Worm (Caenorhabditis elegans) whole organism, dauer: ENCODE results near the gene ugt-1.

ENCODE experiments used
- unc-62 ChIP-seq: sonication (generic microtip); optimal IDR thresholded peaks from 2 replicates; lab custom pipeline; 2017; ENCODE audit warnings: missing biosample characterization, missing genetic modification reagents, missing genetic modification characterization

Gene ugt-1

ce11 chrV:10395173-10395766 is at the start of gene ugt-1, which contains the start of gene col-151:
TSS of gene ugt-1 (plus strand) at chrV:10395663.
TSS of gene col-151 (minus strand) at chrV:10395223.
- no peak for TF ChIP-seq unc-62 (GFP tag; lab: Kevin White, UChicago)

DNA sequence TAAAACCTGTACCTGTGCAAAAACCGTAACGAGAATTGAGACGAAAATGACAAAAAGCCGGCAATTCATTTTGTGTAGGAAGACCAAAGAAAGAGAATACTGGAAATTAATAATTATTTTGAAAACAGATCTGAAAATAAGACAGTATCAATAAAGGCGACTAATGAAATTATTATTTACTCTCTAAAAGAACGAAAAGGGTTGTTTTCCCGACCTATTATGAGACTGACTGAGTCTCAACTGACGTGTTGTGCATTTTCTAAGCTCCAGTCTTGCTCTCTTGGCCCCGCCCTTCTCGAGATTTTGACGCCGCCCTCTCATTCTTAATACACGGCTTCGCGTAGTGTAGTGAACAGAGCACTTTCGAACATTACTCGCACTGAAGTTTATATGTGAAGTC is 45.4 kb upstream of the ugt-1 start, which contains the start of gene K07C5.9:
Gene K07C5.9, minus strand, starts transcription at position 101 of the 400 bp plus-strand sequence.
- no peak for TF ChIP-seq unc-62 (GFP tag; lab: Kevin White, UChicago)

DNA sequence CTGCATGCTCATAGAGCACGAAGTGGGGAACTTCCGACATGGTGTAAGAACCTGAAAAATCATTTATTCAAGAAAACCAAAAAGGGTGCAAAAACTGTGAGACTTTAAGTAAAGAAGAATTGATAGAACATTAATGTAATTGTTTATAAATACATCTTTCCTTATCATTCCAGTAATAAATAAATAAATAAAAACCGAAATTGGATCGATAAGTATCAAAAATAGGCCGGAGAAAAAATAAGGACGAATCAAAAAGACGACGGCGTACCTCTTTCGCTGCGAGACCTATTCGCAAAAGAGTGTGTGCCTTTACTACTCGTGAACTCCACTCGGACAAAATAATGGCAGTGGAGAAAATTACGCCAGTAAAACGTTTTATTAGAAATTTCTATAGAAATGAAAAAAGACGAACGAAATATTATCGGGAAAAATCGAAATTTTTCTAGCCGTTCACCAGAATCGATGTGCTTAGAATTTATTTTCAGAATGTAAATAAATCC is 42.5 kb upstream of the ugt-1 start, which contains the start of gene nol-56:
Gene nol-56, minus strand, starts transcription at position 51 of the 500 bp plus-strand sequence.
- TF ChIP-seq unc-62 (GFP tag; lab: Kevin White, UChicago), result no peak

DNA sequence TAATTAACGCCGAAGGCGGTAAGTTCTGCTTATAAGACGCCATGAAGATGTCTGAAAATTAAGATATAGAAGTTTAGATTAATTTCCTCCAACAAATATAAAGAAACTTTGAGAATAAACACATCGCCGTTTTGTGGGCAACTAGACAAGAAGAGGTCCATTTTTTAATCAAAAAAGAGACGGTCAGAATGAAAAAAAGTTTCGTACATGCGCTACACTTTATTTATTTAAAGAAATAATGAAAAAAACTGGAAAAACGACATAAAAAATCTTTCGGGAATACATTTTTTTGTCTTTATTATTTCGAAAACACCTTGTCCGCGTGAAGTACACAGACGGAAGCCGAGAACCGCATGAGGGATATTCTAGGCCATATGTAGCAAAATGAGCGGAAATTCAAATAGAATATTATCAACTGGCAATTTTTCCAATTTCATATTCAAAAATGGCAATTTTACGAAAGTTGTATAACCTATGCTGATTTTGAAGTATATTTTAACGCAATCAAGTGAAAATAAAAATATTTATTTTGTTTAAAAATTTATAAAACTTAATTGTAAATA is 39.6 kb upstream of the ugt-1 start, which contains the start of gene sluh-7:
Gene sluh-7, minus strand, starts transcription at position 51 of the 563 bp plus-strand sequence.
- TF ChIP-seq unc-62 (GFP tag; lab: Kevin White, UChicago), result no peak

DNA sequence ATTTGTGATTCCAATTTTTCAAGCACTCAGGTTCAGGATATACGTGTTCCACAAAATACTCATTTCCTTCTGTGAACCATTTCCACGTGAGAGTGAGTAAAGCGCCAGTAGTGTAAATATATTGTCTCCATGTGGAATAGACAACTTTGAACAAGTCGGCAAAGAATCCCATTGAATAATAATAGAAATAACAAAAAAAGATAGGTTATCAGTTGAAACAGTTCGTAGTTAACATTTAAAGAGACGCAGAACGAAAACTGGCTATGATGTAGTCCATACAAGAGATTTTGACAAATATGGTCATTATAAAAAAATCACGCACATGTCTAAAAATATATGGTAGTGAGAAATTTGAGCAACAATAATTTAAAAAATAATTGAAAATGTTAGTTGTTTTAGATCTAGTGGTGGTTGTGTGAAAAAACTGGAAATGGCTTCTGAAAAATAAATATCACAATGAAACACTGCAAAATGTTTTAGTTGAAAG is 38.0 kb upstream of the ugt-1 start, which contains the start of gene ceeh-2:
Gene ceeh-2, minus strand, starts transcription at position 437 of the 487 bp plus-strand sequence.
- TF ChIP-seq unc-62 (GFP tag; lab: Kevin White, UChicago), result no peak

- no peak for TF ChIP-seq unc-62 (GFP tag; lab: Kevin White, UChicago)
These were observed 37.2 kb upstream of the ugt-1 start, which contains the start of gene ttll-15 for ce11 chrV:10358238-10358637. TSS of gene ttll-15 (plus strand) at chrV:10358538.

ce11 chrV:10360186-10360585 is 35.3 kb upstream of the ugt-1 start:
- TF ChIP-seq unc-62 (GFP tag; lab: Kevin White, UChicago), result no peak

DNA sequence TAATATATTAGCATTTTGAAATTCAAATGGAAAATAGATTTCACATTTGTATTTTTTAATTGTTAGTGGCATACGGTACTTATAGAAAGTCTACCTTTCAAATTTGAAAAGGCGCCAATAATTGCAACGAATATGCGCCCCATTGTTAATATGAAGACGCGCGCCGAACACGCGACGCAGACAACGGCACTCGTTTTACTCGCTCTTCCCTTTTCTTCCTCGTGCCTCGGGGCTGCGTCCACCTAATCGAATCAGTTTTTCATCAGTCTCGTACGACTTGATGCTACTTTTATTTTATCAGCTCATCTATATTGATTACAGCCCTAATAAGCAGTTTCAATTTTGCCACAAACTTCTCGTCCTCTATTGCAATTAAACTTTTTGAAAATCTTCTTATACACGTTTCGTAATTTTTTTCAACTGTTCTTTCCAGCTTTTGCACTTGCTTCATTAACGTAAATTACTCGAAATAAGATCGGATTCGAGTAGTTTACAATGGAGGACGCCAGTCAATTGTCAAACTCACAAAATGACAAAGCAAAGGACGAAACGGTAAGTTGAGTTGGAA is 33.5 kb upstream of the ugt-1 start, which contains the start of gene cash-1:
Gene cash-1, plus strand, starts transcription at position 432 of the 568 bp plus-strand sequence.
- TF ChIP-seq unc-62 (GFP tag; lab: Kevin White, UChicago), result no peak

DNA sequence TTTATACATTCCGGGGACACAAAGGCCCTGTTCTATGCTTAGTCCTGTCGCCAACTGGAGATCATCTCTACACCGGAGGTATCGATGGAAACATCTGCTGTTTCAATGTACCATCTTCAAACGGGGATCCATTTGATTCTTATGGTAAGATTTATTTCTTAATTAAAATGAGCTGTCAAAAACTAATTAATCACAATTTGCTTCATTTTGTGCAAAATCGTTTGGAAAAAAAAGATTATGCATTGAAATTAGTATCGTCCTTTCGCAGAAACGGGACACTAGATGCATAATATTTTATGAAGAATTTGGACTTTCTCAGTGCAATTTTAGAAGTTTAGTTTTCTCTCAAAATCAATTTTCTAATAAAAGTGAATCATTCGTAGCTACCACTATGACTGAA is 31.6 kb upstream of the ugt-1 start:
- no peak for TF ChIP-seq unc-62 (GFP tag; lab: Kevin White, UChicago)

DNA sequence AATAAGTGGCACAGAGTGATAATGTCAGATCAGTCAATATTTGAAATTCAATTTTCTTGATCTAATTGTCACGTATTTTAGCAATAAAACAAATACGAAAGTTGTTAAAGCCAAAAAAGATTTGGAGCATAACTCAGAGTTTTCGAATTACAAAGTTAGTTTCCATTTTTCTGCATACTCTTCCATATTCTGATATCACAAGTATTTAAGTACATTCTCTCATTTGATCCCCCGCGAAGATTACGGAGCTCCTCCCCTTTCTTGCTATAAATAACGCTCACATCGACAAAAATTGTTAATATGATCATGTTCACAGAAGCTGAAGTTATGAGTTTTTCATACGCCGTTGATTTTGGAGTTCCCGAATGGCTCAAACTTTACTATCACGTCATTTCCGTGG is 27.2 kb upstream of the ugt-1 start, which contains the start of gene sri-20:
Gene sri-20, plus strand, starts transcription at position 301 of the 400 bp plus-strand sequence.
- no peak for TF ChIP-seq unc-62 (GFP tag; lab: Kevin White, UChicago)

ce11 chrV:10371177-10371576 is 24.3 kb upstream of the ugt-1 start:
- no peak for TF ChIP-seq unc-62 (GFP tag; lab: Kevin White, UChicago)

DNA sequence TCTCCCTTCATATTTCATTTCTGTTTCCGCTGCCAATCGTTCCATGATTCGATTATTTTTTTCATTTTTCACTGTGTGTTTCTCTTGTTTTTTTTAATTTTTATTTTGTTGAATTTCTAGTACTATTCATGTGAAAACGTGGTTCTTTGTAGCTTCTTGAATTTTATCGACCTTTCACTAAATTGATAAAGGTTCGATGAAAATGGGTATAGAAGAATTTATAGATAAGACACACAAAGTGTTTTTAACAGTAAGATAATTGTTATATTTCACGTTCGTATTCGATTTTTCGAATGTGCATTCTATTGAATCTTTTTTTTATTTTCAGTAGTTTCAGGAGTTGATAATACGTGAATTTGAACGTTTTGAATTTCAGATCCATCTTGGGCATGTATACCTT is 23.5 kb upstream of the ugt-1 start, which contains the start of gene ugt-49:
Gene ugt-49, plus strand, starts transcription at position 371 of the 400 bp plus-strand sequence.
- no peak for TF ChIP-seq unc-62 (GFP tag; lab: Kevin White, UChicago)

DNA sequence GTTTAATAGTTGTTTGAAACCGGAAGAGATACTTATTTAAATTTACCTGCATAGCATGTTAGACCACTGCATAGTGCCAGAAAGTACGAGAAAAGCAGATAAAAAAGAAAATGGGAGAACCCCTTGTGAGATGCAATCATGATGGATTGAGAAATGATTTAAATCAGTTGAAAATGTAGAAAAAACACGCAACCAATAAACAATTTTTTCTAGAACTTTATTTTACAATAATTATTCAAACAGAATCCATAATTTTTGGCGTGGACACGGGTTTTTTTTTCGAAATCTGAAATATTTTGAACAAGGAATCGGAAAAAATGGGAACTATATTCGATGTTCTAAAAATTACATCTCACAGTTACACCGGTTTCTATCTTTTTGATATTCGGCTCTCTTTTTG is 16.2 kb upstream of the ugt-1 start, which contains the start of gene AC3.12:
Gene AC3.12, minus strand, starts transcription at position 101 of the 400 bp plus-strand sequence.
- TF ChIP-seq unc-62 (GFP tag; lab: Kevin White, UChicago), result no peak

ce11 chrV:10379761-10380160 is 15.7 kb upstream of the ugt-1 start:
- no peak for TF ChIP-seq unc-62 (GFP tag; lab: Kevin White, UChicago)

ce11 chrV:10381726-10382125 is 13.7 kb upstream of the ugt-1 start, which contains the start of gene abu-1:
TSS of gene abu-1 (minus strand) at chrV:10381826.
- no peak for TF ChIP-seq unc-62 (GFP tag; lab: Kevin White, UChicago)

- no peak for TF ChIP-seq unc-62 (GFP tag; lab: Kevin White, UChicago)
These were observed 13.3 kb upstream of the ugt-1 start, which contains the start of gene pqn-2 for ce11 chrV:10382142-10382541. TSS of gene pqn-2 (plus strand) at chrV:10382442.
